Worm (Caenorhabditis elegans): ENCODE measurements around the gene F33H12.1.
A peak's percentile ranks its signal among the peaks of the same experiment; 100 is the strongest.

The F33H12.1 gene

ce11 chrII:2564899-2565298 is 35.4 kb upstream of the F33H12.1 start, which contains the start of gene usp-39 (continued):
- TF ChIP-seq Y55F3AM.14 (GFP tag; optimal IDR thresholded peaks at IDR 0.05) (no peak), nhr-6 (tag; optimal IDR thresholded peaks at IDR 0.05) (peak; percentile 33), alr-1 (tag; optimal IDR thresholded peaks at IDR 0.05) (no peak), peb-1 (tag; optimal IDR thresholded peaks at IDR 0.05) (no peak), ceh-16 (tag; optimal IDR thresholded peaks at IDR 0.05) (peak; percentile 4), zag-1 (tag; optimal IDR thresholded peaks at IDR 0.05) (peak; percentile 13), mbf-1 (tag; optimal IDR thresholded peaks at IDR 0.05) (no peak), sem-4 (tag; optimal IDR thresholded peaks at IDR 0.05) (peak; percentile 85), ztf-1 (GFP tag; conservative IDR thresholded peaks at IDR 0.05) (no peak), skn-1 (tag; optimal IDR thresholded peaks at IDR 0.05) (no peak)

DNA sequence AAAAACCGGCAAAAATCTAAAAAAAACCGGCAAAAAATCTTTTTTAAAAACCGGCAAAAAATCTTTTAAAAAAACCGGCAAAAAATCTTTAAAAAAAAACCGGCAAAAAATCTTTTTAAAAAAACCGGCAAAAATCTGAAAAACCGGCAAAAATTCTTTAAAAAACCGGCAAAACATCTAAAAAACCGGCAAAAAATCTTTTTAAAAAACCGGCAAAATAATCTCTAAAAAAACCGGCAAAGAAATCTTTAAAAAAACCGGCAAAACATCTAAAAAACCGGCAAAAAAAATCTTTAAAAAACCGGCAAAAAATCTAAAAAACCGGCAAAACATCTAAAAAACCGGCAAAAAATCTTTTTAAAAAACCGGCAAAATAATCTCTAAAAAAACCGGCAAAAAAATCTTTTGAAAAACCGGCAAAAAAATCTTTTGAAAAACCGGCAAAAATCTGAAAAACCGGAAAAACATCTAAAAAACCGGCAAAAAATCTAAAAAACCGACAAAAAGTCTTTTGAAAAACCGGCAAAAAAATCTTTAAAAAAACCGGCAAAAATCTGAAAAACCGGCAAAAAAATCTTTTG is 29.8 kb upstream of the F33H12.1 start:
- TF ChIP-seq mdl-1 (tag; optimal IDR thresholded peaks at IDR 0.05): peak; percentile 1 to 25

ce11 chrII:2578216-2578615 is 22.1 kb upstream of the F33H12.1 start:
- TF ChIP-seq R02D3.7 (tag; optimal IDR thresholded peaks at IDR 0.05): no peak

- no peak for TF ChIP-seq unc-39 (tag; optimal IDR thresholded peaks at IDR 0.05)
- no peak for TF ChIP-seq lin-39 (tag; optimal IDR thresholded peaks at IDR 0.05)
- no peak for TF ChIP-seq ztf-1 (GFP tag; conservative IDR thresholded peaks at IDR 0.05)
- TF ChIP-seq ztf-11 (tag; optimal IDR thresholded peaks at IDR 0.05): no peak
- TF ChIP-seq nhr-25 (tag; optimal IDR thresholded peaks at IDR 0.05): no peak
- no peak for TF ChIP-seq nhr-21 (tag; optimal IDR thresholded peaks at IDR 0.05)
- TF ChIP-seq nhr-23 (tag; optimal IDR thresholded peaks at IDR 0.05): no peak
- TF ChIP-seq elt-1 (tag; optimal IDR thresholded peaks at IDR 0.05): no peak
- TF ChIP-seq crh-2 (tag; optimal IDR thresholded peaks at IDR 0.05): no peak
- TF ChIP-seq nhr-6 (tag; optimal IDR thresholded peaks at IDR 0.05): no peak
- TF ChIP-seq zag-1 (tag; optimal IDR thresholded peaks at IDR 0.05): no peak
- no peak for TF ChIP-seq ztf-4 (tag; optimal IDR thresholded peaks at IDR 0.05)
- no peak for TF ChIP-seq ceh-82 (tag; optimal IDR thresholded peaks at IDR 0.05)
- TF ChIP-seq lsy-2 (tag; optimal IDR thresholded peaks at IDR 0.05): no peak
- no peak for TF ChIP-seq lin-13 (GFP tag; optimal IDR thresholded peaks at IDR 0.05)
- TF ChIP-seq peb-1 (tag; optimal IDR thresholded peaks at IDR 0.05): no peak
- no peak for TF ChIP-seq ZK546.5 (tag; optimal IDR thresholded peaks at IDR 0.05)
- TF ChIP-seq unc-62 (GFP tag; optimal IDR thresholded peaks at IDR 0.05): no peak
- no peak for TF ChIP-seq Y55F3AM.14 (GFP tag; optimal IDR thresholded peaks at IDR 0.05)
These were observed 17.2 kb upstream of the F33H12.1 start, which contains the start of gene sri-74 for ce11 chrII:2583044-2583443. Gene sri-74, minus strand, starts transcription at chrII:2583144.

- TF ChIP-seq snpc-4 (tag; optimal IDR thresholded peaks at IDR 0.05): no peak
- TF ChIP-seq ceh-16 (tag; optimal IDR thresholded peaks at IDR 0.05): no peak
- TF ChIP-seq nhr-23 (tag; optimal IDR thresholded peaks at IDR 0.05): no peak
- TF ChIP-seq nhr-25 (tag; optimal IDR thresholded peaks at IDR 0.05): no peak
- no peak for TF ChIP-seq egl-27 (tag; optimal IDR thresholded peaks at IDR 0.05)
These were observed 14.8 kb upstream of the F33H12.1 start, which contains the start of gene sri-36 for ce11 chrII:2585493-2585892. Gene sri-36, minus strand, starts transcription at chrII:2585593.

- TF ChIP-seq lin-39 (tag; optimal IDR thresholded peaks at IDR 0.05) (no peak), nhr-12 (tag; optimal IDR thresholded peaks at IDR 0.05) (no peak), crh-2 (tag; optimal IDR thresholded peaks at IDR 0.05) (peak; percentile 47), nhr-6 (tag; optimal IDR thresholded peaks at IDR 0.05) (no peak), ztf-4 (tag; optimal IDR thresholded peaks at IDR 0.05) (no peak), peb-1 (tag; optimal IDR thresholded peaks at IDR 0.05) (no peak), lsy-2 (tag; optimal IDR thresholded peaks at IDR 0.05) (no peak), gmeb-1 (tag; optimal IDR thresholded peaks at IDR 0.05) (peak; percentile 3), nhr-77 (tag; optimal IDR thresholded peaks at IDR 0.05) (no peak), Y55F3AM.14 (GFP tag; optimal IDR thresholded peaks at IDR 0.05) (no peak), zag-1 (tag; optimal IDR thresholded peaks at IDR 0.05) (no peak), ztf-1 (GFP tag; conservative IDR thresholded peaks at IDR 0.05) (no peak), mdl-1 (tag; optimal IDR thresholded peaks at IDR 0.05) (no peak), snpc-4 (tag; optimal IDR thresholded peaks at IDR 0.05) (no peak), unc-55 (GFP tag; optimal IDR thresholded peaks at IDR 0.05) (no peak), egl-27 (tag; optimal IDR thresholded peaks at IDR 0.05) (no peak), nhr-11 (tag; optimal IDR thresholded peaks at IDR 0.05) (no peak), nhr-129 (tag; optimal IDR thresholded peaks at IDR 0.05) (no peak), ceh-16 (tag; optimal IDR thresholded peaks at IDR 0.05) (no peak), aly-2 (tag; optimal IDR thresholded peaks at IDR 0.05) (no peak), nhr-237 (tag; optimal IDR thresholded peaks at IDR 0.05) (no peak), mab-5 (tag; optimal IDR thresholded peaks at IDR 0.05) (no peak), elt-1 (tag; optimal IDR thresholded peaks at IDR 0.05) (no peak), lin-11 (tag; optimal IDR thresholded peaks at IDR 0.05) (no peak), mbf-1 (tag; optimal IDR thresholded peaks at IDR 0.05) (no peak), fos-1 (tag; optimal IDR thresholded peaks at IDR 0.05) (peak; percentile 89), sma-9 (GFP tag; optimal IDR thresholded peaks at IDR 0.05) (peak; percentile 42), sma-9 (tag; optimal IDR thresholded peaks at IDR 0.05) (no peak)
These were observed 13.3 kb upstream of the F33H12.1 start, which contains the start of the genes F33H12.7 and sri-39 for ce11 chrII:2586861-2587554. Gene F33H12.7, minus strand, starts transcription at chrII:2586911. Gene sri-39, plus strand, starts transcription at chrII:2587504.

All from whole organism, L2 larva.